Worm (Caenorhabditis elegans) whole organism, midembryonic: ENCODE measurements around the gene T05A8.2.

ENCODE experiments used
- T22C8.4 ChIP-seq: fragments of 200-800 bp; sonication (Bioruptor generic); IDR thresholded peaks from 2 replicates; pipeline ENCODE4 v1.3.6; 2022; ENCODE audit warnings: missing genetic modification characterization, missing compliant biosample characterization
- cog-1 ChIP-seq: sonication (generic microtip); optimal IDR thresholded peaks from 2 replicates; lab custom pipeline; 2016; ENCODE audit warnings: missing genetic modification characterization, missing compliant biosample characterization
- flt-1 ChIP-seq: fragments of 200-800 bp; sonication (Bioruptor generic); IDR thresholded peaks from 2 replicates; pipeline ENCODE4 v1.3.6; 2022; ENCODE audit warnings: missing genetic modification characterization, missing compliant biosample characterization
- klf-2 ChIP-seq: fragments of 200-800 bp; sonication (Bioruptor generic); conservative IDR thresholded peaks from 2 replicates; pipeline ENCODE4 v1.3.6; 2022; ENCODE audit warnings: missing genetic modification reagents, missing genetic modification characterization, missing compliant biosample characterization
- med-1 ChIP-seq: sonication (generic microtip); optimal IDR thresholded peaks from 2 replicates; lab custom pipeline; 2017; ENCODE audit warnings: missing genetic modification characterization, mild to moderate bottlenecking, missing compliant biosample characterization, antibody characterized with exemption, missing genetic modification reagents; ENCODE audit not compliant: insufficient read depth
- ref-1 ChIP-seq: fragments of 200-800 bp; sonication (Bioruptor generic); conservative IDR thresholded peaks from 2 replicates; pipeline ENCODE4 v1.3.6; 2022; ENCODE audit warnings: missing genetic modification reagents, missing genetic modification characterization, missing compliant biosample characterization
- tab-1 ChIP-seq: fragments of 200-800 bp; sonication (Bioruptor generic); IDR thresholded peaks from 2 replicates; pipeline ENCODE4 v1.3.6; 2022; ENCODE audit warnings: missing genetic modification characterization, missing compliant biosample characterization
- ztf-23 ChIP-seq: fragments of 200-800 bp; sonication (Bioruptor generic); IDR thresholded peaks from 2 replicates; pipeline ENCODE4 v1.3.6; 2022; ENCODE audit warnings: missing genetic modification reagents, missing genetic modification characterization, missing compliant biosample characterization
- ztf-29 ChIP-seq: fragments of 200-800 bp; sonication (Bioruptor generic); IDR thresholded peaks from 2 replicates; pipeline ENCODE4 v1.3.6; 2022; ENCODE audit warnings: missing genetic modification reagents, missing genetic modification characterization, missing compliant biosample characterization

T05A8.2 gene

DNA sequence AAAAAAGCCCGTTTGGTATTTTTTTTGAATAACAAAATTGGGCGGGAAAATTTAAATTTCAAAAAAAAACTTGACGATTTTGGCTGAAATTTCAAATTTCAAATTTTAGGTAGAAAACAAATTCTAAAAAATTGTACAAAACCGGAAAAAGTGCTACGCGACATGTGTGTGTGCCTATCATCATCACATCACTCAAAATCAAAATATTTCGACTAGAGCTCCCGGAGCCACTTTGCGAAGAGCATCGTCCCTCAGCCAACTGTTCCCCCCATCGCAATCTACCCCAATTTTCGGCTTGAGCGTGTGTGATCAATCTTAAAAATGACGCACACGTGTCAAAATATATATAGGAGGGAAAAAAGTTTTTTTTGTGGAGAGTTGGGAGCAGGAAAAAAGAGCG, 16.0 kb upstream of the T05A8.2 start:
- TF ChIP-seq med-1 (GFP tag; lab: Kevin White, UChicago) (no peak), ztf-23 (no peak), tab-1 (no peak), flt-1 (GFP tag; lab: Robert Waterston, UW) (no peak), ztf-29 (GFP tag; lab: Robert Waterston, UW) (no peak), klf-2 (GFP tag; lab: Robert Waterston, UW) (no peak)

DNA sequence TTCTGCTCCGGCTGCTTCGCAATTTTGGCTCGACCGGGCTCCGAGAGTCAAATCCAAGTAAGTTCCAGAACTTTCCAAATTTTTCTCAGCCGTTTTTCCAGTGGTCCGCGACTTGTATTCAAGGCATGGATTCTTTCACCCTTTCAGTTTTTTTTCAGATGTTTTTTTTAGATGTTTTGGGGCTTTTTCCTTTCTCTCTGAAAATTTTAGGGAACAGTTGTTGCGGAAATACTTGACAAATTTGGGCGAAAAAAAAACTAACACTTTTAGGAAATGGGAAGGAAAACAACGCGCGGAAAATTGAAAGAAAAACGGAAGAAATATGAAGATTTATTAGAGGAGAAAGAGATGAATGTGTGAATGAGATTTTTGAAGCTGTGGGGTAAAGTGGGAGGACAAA, 14.7 kb upstream of the T05A8.2 start, which contains the start of the genes T05A8.11 and nep-2:
T05A8.11 (minus strand) TSS at position 101 of the 400 bp plus-strand sequence.
nep-2 (minus strand) TSS at position 192 of the 400 bp plus-strand sequence.
- TF ChIP-seq ztf-23, result no peak
- TF ChIP-seq flt-1 (GFP tag; lab: Robert Waterston, UW), result no peak
- no peak for TF ChIP-seq ref-1

DNA sequence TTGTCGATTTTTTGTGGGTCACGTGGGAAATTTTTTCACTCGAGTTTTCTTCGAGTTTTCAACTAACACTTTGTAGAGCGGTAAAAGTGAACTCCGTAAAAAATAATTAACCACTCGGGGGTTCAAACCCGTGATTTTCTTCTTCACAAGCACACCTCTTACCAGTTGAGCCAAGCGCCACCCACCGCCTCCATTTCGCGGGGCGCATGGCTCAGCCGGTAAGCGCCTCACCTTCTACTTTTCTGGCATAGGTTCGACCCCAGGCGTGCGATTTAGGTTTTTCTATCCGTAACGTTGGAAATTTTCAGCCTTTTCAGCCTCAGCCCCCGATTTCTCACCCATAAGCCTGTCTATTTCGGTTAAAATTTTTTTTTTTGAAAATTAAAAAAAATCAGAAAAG, 11.2 kb upstream of the T05A8.2 start:
- no peak for TF ChIP-seq tab-1
- TF ChIP-seq cog-1 (tag; lab: Kevin White, UChicago), result no peak
- TF ChIP-seq ztf-23, result no peak
- TF ChIP-seq ref-1, result no peak
- no peak for TF ChIP-seq klf-2 (GFP tag; lab: Robert Waterston, UW)
- TF ChIP-seq flt-1 (GFP tag; lab: Robert Waterston, UW), result no peak
- no peak for TF ChIP-seq med-1 (GFP tag; lab: Kevin White, UChicago)
- TF ChIP-seq ztf-29 (GFP tag; lab: Robert Waterston, UW), result no peak
- TF ChIP-seq T22C8.4 (GFP tag; lab: Robert Waterston, UW), result no peak

DNA sequence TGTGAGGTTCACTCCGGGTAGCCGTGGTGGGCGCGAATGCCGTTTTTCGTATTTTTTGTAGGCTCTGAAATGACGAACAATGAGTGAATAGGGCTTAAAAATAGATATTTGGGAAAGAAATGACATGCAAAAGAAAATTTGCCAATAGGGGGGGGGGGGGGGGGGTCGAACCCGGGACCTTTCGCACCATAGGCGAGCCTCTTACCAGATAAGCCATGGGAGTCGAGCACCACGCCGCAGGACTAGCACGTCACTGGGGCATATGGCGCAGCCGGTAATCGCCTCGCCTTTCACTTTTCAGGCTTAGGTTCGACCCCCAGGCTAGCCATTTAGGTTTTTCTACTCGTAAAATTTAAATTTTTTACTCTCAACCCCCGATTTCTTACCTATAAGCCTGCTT, 8.4 kb upstream of the T05A8.2 start:
- TF ChIP-seq klf-2 (GFP tag; lab: Robert Waterston, UW) (no peak), T22C8.4 (GFP tag; lab: Robert Waterston, UW) (no peak), med-1 (GFP tag; lab: Kevin White, UChicago) (no peak), tab-1 (no peak), ztf-23 (no peak), ref-1 (no peak), flt-1 (GFP tag; lab: Robert Waterston, UW) (no peak), cog-1 (tag; lab: Kevin White, UChicago) (no peak), ztf-29 (GFP tag; lab: Robert Waterston, UW) (no peak)

DNA sequence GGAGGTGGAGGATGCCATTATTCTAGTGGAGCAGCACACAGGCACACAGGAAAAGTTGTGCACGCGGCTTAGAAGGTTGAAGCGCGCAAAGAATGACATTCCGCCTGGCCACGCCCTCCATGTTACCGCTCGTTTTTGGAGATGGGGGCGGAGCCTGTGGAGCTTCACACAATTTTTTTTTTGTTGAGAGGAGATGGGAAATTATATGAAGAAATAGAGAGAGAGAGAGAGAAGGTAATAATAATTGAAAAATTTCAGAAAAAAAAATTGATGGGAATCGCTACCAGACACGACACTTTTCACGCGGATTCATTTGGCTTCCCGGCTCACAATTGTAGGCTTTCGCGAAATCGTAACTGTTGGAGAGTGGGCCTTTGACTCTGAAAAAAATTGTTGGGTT, 6.5 kb upstream of the T05A8.2 start, which contains the start of gene T05A8.3:
T05A8.3 (minus strand) TSS at position 101 of the 400 bp plus-strand sequence.
- TF ChIP-seq ztf-29 (GFP tag; lab: Robert Waterston, UW) (no peak), T22C8.4 (GFP tag; lab: Robert Waterston, UW) (no peak), klf-2 (GFP tag; lab: Robert Waterston, UW) (no peak), med-1 (GFP tag; lab: Kevin White, UChicago) (no peak), tab-1 (no peak), ref-1 (no peak), flt-1 (GFP tag; lab: Robert Waterston, UW) (no peak), cog-1 (tag; lab: Kevin White, UChicago) (no peak), ztf-23 (no peak)

DNA sequence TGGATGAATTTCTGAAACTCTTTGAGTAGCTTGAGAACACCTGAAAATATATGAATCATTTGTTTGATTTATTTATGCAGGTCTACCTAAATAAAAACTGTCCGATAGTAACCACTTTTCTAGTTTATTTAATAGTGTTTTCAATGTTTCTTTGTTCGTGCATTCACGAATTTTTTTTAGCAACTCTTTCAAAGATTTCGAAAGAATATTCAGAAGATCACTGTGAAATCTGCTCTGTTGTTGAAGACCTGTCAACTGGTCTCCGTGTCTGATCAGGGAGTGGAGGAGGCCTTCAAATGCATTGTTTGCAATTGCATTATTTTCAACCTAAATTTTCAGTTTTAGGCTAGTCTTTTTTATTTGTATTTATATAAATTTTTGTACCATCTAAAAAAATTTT, 877 bp downstream of the T05A8.2 start, which contains the start of gene T05A8.1:
T05A8.1 (minus strand) TSS at position 101 of the 400 bp plus-strand sequence.
- TF ChIP-seq flt-1 (GFP tag; lab: Robert Waterston, UW) (no peak), cog-1 (tag; lab: Kevin White, UChicago) (no peak), klf-2 (GFP tag; lab: Robert Waterston, UW) (no peak), T22C8.4 (GFP tag; lab: Robert Waterston, UW) (no peak), tab-1 (no peak), med-1 (GFP tag; lab: Kevin White, UChicago) (no peak), ref-1 (no peak), ztf-29 (GFP tag; lab: Robert Waterston, UW) (no peak), ztf-23 (no peak)

DNA sequence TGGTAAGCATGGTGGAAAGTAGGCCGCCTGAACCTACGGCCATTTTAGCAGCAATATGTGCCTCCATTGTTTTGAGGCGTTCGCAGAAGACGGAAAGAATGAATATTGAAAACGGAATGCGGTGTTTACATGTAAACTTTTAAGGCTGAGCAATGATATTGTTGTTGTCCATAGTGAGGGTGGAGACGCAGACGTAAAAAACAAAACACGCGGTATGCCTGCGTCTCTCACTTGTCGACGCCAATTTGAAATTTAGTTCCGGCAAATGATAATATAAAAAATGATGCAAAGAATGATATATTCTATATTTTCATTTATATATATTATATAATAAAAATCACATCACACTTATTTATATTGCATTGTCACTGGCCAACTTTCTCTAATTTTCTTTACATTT, 2.9 kb downstream of the T05A8.2 start, which contains the start of gene Y47G7B.2:
Y47G7B.2 (minus strand) TSS at position 143 of the 400 bp plus-strand sequence.
- TF ChIP-seq ref-1 (no peak), med-1 (GFP tag; lab: Kevin White, UChicago) (no peak), ztf-23 (no peak), klf-2 (GFP tag; lab: Robert Waterston, UW) (no peak), tab-1 (no peak), ztf-29 (GFP tag; lab: Robert Waterston, UW) (no peak), flt-1 (GFP tag; lab: Robert Waterston, UW) (no peak), cog-1 (tag; lab: Kevin White, UChicago) (no peak), T22C8.4 (GFP tag; lab: Robert Waterston, UW) (no peak)

DNA sequence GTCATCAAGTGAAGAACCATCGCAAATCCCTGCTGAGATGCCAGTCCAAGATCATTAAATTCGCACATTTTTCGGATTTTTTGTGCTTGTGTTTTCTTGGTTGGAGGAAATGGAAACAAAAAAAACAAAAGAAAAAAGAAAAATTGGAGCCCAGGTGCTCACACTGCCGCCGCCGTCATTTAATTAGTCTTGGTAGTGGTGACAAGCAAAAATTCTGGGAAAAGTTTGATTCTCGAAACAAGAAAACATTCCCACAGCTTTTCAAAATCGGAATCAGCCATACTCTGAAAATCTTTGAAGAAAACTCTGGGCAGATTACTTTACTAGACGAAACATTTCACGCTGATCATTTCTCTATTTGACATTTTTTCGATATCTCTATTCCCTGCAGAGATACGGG, 5.6 kb downstream of the T05A8.2 start, which contains the start of gene srh-128:
srh-128 (minus strand) TSS at position 101 of the 400 bp plus-strand sequence.
- TF ChIP-seq ref-1 (no peak), ztf-23 (no peak), klf-2 (GFP tag; lab: Robert Waterston, UW) (no peak), med-1 (GFP tag; lab: Kevin White, UChicago) (no peak), flt-1 (GFP tag; lab: Robert Waterston, UW) (no peak)

DNA sequence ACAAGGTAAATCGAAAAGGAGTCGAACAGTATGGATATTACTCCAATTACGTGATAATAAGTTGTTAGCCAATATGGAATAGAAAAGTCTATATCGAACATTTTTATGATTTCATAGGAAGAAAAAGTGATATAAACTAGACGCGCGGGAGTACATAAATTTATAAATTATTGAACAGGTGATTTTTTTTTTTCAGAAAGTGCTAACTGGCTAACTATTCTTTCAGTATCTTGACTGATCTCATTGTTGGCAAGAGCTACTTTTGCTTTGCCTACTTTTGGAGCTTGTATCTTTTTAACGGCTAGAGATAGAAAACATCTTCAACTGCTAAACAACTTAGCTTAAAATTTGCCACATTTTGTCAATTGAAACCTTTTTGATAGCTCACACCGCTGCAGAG, 8.1 kb downstream of the T05A8.2 start, which contains the start of gene sri-60:
sri-60 (minus strand) TSS at position 101 of the 400 bp plus-strand sequence.
- no peak for TF ChIP-seq flt-1 (GFP tag; lab: Robert Waterston, UW)

DNA sequence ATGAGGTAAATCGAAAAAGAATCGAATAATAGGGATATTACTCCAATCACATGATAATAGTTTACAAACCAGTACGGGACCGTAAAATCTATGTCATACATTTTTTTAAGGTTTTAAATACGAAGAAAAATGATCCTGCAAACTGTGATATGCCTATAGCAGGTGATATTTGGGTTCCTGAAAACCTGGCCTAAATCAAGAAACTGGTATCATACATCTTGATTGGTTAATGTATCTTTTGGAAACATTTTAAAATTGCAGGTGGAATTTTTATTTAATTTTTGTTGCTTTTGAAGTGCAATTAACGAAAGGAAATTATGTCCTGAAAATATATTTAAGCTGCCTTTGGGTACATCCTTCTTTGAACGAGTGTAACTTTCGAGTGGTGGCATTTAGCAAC, 10.6 kb downstream of the T05A8.2 start, which contains the start of gene sri-61:
sri-61 (minus strand) TSS at position 101 of the 400 bp plus-strand sequence.
- TF ChIP-seq cog-1 (tag; lab: Kevin White, UChicago), result no peak
- no peak for TF ChIP-seq ztf-29 (GFP tag; lab: Robert Waterston, UW)
- no peak for TF ChIP-seq ref-1
- TF ChIP-seq flt-1 (GFP tag; lab: Robert Waterston, UW), result no peak
- no peak for TF ChIP-seq med-1 (GFP tag; lab: Kevin White, UChicago)
- no peak for TF ChIP-seq tab-1
- no peak for TF ChIP-seq ztf-23
- no peak for TF ChIP-seq T22C8.4 (GFP tag; lab: Robert Waterston, UW)
- TF ChIP-seq klf-2 (GFP tag; lab: Robert Waterston, UW), result no peak
